Fruit fly (Drosophila melanogaster): ENCODE measurements around the gene CG5111.

CG5111 gene

dm6 chr3R:25472635-25473552, 33.2 kb upstream of the CG5111 start, which contains the start of the genes Fur1 and Vps33B (continued):
- TF ChIP-seq CG7372 (GFP tag; IDR thresholded peaks at IDR 0.05) (peak; percentile 93), ssp (GFP tag; IDR thresholded peaks at IDR 0.05) (peak; percentile 90), lbe (GFP tag; optimal IDR thresholded peaks at IDR 0.05) (peak; percentile 94), az2 (GFP tag; optimal IDR thresholded peaks at IDR 0.05) (peak; percentile 98), NK7.1 (GFP tag; optimal IDR thresholded peaks at IDR 0.05) (peak; percentile 94), CG11723 (GFP tag; optimal IDR thresholded peaks at IDR 0.05) (peak; percentile 96), Atf-2 (GFP tag; optimal IDR thresholded peaks at IDR 0.05) (peak; percentile 99), sens (GFP tag) (peak; percentile 100), Dip3 (GFP tag; optimal IDR thresholded peaks at IDR 0.05) (peak; percentile 98), rib (GFP tag; IDR thresholded peaks at IDR 0.05) (peak; percentile 87), CG3281 (GFP tag; optimal IDR thresholded peaks at IDR 0.05) (peak; percentile 96), croc (GFP tag; conservative IDR thresholded peaks at IDR 0.05) (peak; percentile 92), CG12071 (GFP tag; optimal IDR thresholded peaks at IDR 0.05) (peak; percentile 92), stc (GFP tag; IDR thresholded peaks at IDR 0.05) (peak; percentile 93), Bdp1 (GFP tag; optimal IDR thresholded peaks at IDR 0.05) (peak; percentile 94), bcd (GFP tag; optimal IDR thresholded peaks at IDR 0.05) (peak; percentile 97), ac (GFP tag; optimal IDR thresholded peaks at IDR 0.05) (peak; percentile 79), lola (GFP tag; optimal IDR thresholded peaks at IDR 0.05) (peak in 1 of 3 experiments; percentile 97), CG6683 (GFP tag; optimal IDR thresholded peaks at IDR 0.05) (peak; percentile 86), grn (GFP tag; optimal IDR thresholded peaks at IDR 0.05) (peak; percentile 83), gsb (GFP tag; IDR thresholded peaks at IDR 0.05) (peak; percentile 90), CG13123 (GFP tag; optimal IDR thresholded peaks at IDR 0.05) (peak; percentile 94), vfl (GFP tag; optimal IDR thresholded peaks at IDR 0.05) (peak; percentile 96), CG9876 (GFP tag; optimal IDR thresholded peaks at IDR 0.05) (peak; percentile 97), CG4424 (GFP tag; optimal IDR thresholded peaks at IDR 0.05) (peak; percentile 99), bowl (GFP tag; IDR thresholded peaks at IDR 0.05) (peak; percentile 74), CG14965 (GFP tag; optimal IDR thresholded peaks at IDR 0.05; ENCODE audit: borderline replicate concordance) (peak; percentile 75), Atf3 (GFP tag; optimal IDR thresholded peaks at IDR 0.05) (peak; percentile 97), CG31224 (GFP tag; IDR thresholded peaks at IDR 0.05) (peak; percentile 86), ranshi (GFP tag; IDR thresholded peaks at IDR 0.05) (peak; percentile 92), Oaz (GFP tag; IDR thresholded peaks at IDR 0.05) (peak; percentile 94), amos (GFP tag; IDR thresholded peaks at IDR 0.05; ENCODE audit: partially characterized antibody) (peak; percentile 88), CG8765 (GFP tag; IDR thresholded peaks at IDR 0.05) (peak; percentile 89), slp2 (GFP tag; optimal IDR thresholded peaks at IDR 0.05) (peak; percentile 97), CG15696 (tag; optimal IDR thresholded peaks at IDR 0.05) (peak; percentile 96), CG13894 (tag; optimal IDR thresholded peaks at IDR 0.05) (peak; percentile 91), stwl (tag; optimal IDR thresholded peaks at IDR 0.05) (peak; percentile 60), CG6689 (GFP tag; IDR thresholded peaks at IDR 0.05) (peak; percentile 100), ato (GFP tag; IDR thresholded peaks at IDR 0.05; ENCODE audit: partially characterized antibody) (peak; percentile 68), CG12659 (GFP tag; optimal IDR thresholded peaks at IDR 0.05) (peak; percentile 98), CG14710 (tag; optimal IDR thresholded peaks at IDR 0.05) (peak; percentile 97), pho (GFP tag; optimal IDR thresholded peaks at IDR 0.05) (peak; percentile 99), D19A (tag; optimal IDR thresholded peaks at IDR 0.05) (peak; percentile 92), CG9727 (GFP tag; optimal IDR thresholded peaks at IDR 0.05) (peak; percentile 99), HmgD (GFP tag; optimal IDR thresholded peaks at IDR 0.05) (peak; percentile 97), Hand (GFP tag; optimal IDR thresholded peaks at IDR 0.05) (peak; percentile 87), toy (GFP tag; IDR thresholded peaks at IDR 0.05) (peak; percentile 69), hkb (optimal IDR thresholded peaks at IDR 0.05) (peak; percentile 79), hkb (GFP tag; IDR thresholded peaks at IDR 0.05) (peak; percentile 95)

All from whole organism, embryonic.